Worm (Caenorhabditis elegans): ENCODE data around the gene best-20.
A peak's percentile ranks its signal among the peaks of the same experiment; 100 is the strongest.

DNA sequence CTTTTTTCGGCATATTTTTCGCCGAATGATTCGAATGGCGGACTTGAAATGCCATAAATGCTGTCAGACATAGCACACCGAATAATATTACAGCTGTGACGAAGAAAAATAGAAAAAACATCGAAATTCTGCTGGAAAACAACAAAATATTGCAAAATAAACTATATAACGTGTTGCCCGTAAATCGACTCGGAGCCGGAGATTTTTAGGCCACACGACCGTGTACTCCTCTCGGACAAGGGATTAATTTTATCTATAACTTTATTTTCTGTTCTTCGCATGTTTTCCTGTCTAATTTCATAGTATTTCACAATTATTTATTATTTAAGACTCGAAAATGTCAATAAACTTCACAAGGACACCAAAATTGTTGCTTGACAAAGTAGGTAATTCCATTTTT is 47.2 kb downstream of the best-20 start, which contains the start of the genes algn-14 and M02B7.2:
- no peak for TF ChIP-seq ZK546.5 (tag; optimal IDR thresholded peaks at IDR 0.05)
- TF ChIP-seq lin-39 (tag; optimal IDR thresholded peaks at IDR 0.05) = peak; percentile 9
- no peak for TF ChIP-seq nhr-12 (tag; optimal IDR thresholded peaks at IDR 0.05)
- no peak for TF ChIP-seq ceh-16 (tag; optimal IDR thresholded peaks at IDR 0.05)
- TF ChIP-seq unc-62 (GFP tag; optimal IDR thresholded peaks at IDR 0.05) = no peak
- TF ChIP-seq ztf-4 (tag; optimal IDR thresholded peaks at IDR 0.05) = no peak
- no peak for TF ChIP-seq zag-1 (tag; optimal IDR thresholded peaks at IDR 0.05)
- TF ChIP-seq nhr-77 (tag; optimal IDR thresholded peaks at IDR 0.05) = no peak
- TF ChIP-seq nhr-28 (tag; optimal IDR thresholded peaks at IDR 0.05) = no peak
